Fruit fly (Drosophila melanogaster) Kc167 (cell line): Measurements from ENCODE around the gene tx.

Source experiments
- h ChIP-seq: fragments of >200 bp; optimal IDR thresholded peaks from 3 replicates; lab custom pipeline; 2018; ENCODE audit warnings: missing external identifiers
- psq ChIP-seq: fragments of >200 bp; optimal IDR thresholded peaks from 2 replicates; lab custom pipeline; 2017; ENCODE audit warnings: missing external identifiers
- ttk ChIP-seq: sonication (Bioruptor generic); optimal IDR thresholded peaks from 2 replicates; lab custom pipeline; 2017; ENCODE audit warnings: missing external identifiers

DNA sequence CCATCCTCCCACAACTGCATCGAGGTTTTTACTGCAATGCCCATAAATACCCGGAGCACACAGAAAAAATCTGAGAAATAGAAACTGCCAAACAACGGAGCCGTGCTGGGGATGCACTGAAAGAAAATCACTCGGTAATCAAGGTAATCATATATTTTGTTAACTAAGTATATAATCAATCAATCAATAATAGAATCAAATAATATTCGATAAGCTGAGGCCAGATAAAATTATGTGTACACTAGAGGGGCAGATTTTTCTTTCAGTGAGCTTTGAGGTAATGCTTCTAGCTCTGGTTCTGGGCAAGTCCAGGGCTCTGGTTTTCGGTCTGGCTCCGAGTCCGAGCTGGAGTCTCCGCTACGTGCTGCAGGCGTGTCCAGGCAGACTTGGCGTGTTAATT, 37.5 kb downstream of the tx start:
- no peak for TF ChIP-seq psq (lab: Kevin White, UChicago)
- no peak for TF ChIP-seq h (lab: Kevin White, UChicago)
- TF ChIP-seq ttk (lab: Kevin White, UChicago): no peak
